Fruit fly (Drosophila melanogaster) S2 (cell line): ENCODE data around the gene hep.

Experiments used
- CG8478 ChIP-seq: fragments of >200 bp; optimal IDR thresholded peaks from 2 replicates; lab custom pipeline; 2018
- CTCF ChIP-seq, 2 experiments: fragments of >200 bp; optimal IDR thresholded peaks; 2 replicates each; lab custom pipeline; 2018

DNA sequence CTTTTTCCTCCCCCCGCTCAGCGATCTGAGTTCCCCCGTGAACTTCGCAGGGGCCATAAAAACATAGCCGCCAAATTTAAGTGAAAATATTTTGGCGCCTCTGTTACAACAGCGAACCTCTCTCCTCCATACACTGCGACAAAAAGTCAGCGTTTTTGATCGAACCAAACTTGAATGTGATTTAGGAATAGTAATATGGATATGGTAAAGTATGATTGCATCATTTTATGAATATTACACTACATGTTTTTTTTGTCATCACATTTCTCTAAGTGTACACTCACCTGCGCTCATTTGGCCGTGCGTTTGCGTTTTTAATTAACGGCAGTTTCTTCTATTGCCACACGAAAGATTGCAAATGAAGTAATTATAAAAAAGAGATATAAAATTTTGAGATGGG is 45.5 kb upstream of the hep start:
- TF ChIP-seq CG8478 (no peak), CTCF (optimal IDR thresholded peaks at IDR 0.05; lab: Kevin White, UChicago) (no peak)
